Fruit fly (Drosophila melanogaster) whole organism, embryonic: ENCODE results near the gene CG15803.

Experiments
- Atf-2 ChIP-seq: fragments of 200-800 bp; sonication (Bioruptor generic); optimal IDR thresholded peaks from 2 replicates; lab custom pipeline; 2016; ENCODE audit warnings: missing biosample characterization, missing genetic modification characterization
- B-H2 ChIP-seq: fragments of 200-800 bp; sonication (Bioruptor generic); optimal IDR thresholded peaks from 2 replicates; lab custom pipeline; 2018; ENCODE audit warnings: missing biosample characterization, mild to moderate bottlenecking, missing genetic modification characterization
- CG12071 ChIP-seq: fragments of 200-800 bp; sonication (Bioruptor generic); optimal IDR thresholded peaks from 3 replicates; lab custom pipeline; 2018; ENCODE audit warnings: missing biosample characterization, mild to moderate bottlenecking, missing genetic modification characterization
- CG12155 ChIP-seq: fragments of 200-800 bp; sonication (Bioruptor generic); optimal IDR thresholded peaks from 3 replicates; lab custom pipeline; 2016; ENCODE audit warnings: missing biosample characterization, missing genetic modification characterization
- CG14014 ChIP-seq: fragments of 200-800 bp; sonication (Bioruptor generic); IDR thresholded peaks from 2 replicates; pipeline ENCODE4 v1.3.6; 2022; ENCODE audit warnings: missing biosample characterization, missing genetic modification characterization
- CG14050 ChIP-seq: fragments of 200-800 bp; sonication (Bioruptor generic); IDR thresholded peaks from 3 replicates; pipeline ENCODE4 v1.3.6; 2022; ENCODE audit warnings: missing biosample characterization, missing genetic modification characterization
- CG16815 ChIP-seq: fragments of 200-800 bp; sonication (Bioruptor generic); optimal IDR thresholded peaks from 3 replicates; lab custom pipeline; 2017; ENCODE audit warnings: missing biosample characterization, mild to moderate bottlenecking, missing genetic modification characterization
- CG17186 ChIP-seq: fragments of 200-800 bp; sonication (Bioruptor generic); optimal IDR thresholded peaks from 3 replicates; lab custom pipeline; 2017; ENCODE audit warnings: missing biosample characterization, missing genetic modification reagents, missing genetic modification characterization
- CG17328 ChIP-seq: fragments of 200-800 bp; sonication (Bioruptor generic); IDR thresholded peaks from 2 replicates; pipeline ENCODE4 v1.3.6; 2022; ENCODE audit warnings: missing biosample characterization, missing genetic modification characterization
- CG18011 ChIP-seq: fragments of 200-800 bp; sonication (Bioruptor generic); optimal IDR thresholded peaks from 2 replicates; lab custom pipeline; 2017; ENCODE audit warnings: missing biosample characterization, missing genetic modification characterization, mild to moderate bottlenecking, moderate library complexity, missing genotype
- CG30020 ChIP-seq: fragments of 200-800 bp; optimal IDR thresholded peaks from 2 replicates; lab custom pipeline; 2019; ENCODE audit warnings: missing biosample characterization, mild to moderate bottlenecking, missing genetic modification characterization, moderate library complexity
- CG32767 ChIP-seq: fragments of 200-800 bp; sonication (Bioruptor generic); IDR thresholded peaks from 2 replicates; pipeline ENCODE4 v1.3.6; 2022; ENCODE audit warnings: missing biosample characterization, missing genetic modification characterization
- CG34376 ChIP-seq: fragments of 200-800 bp; sonication (Bioruptor generic); optimal IDR thresholded peaks from 2 replicates; lab custom pipeline; 2018; ENCODE audit warnings: missing biosample characterization, mild to moderate bottlenecking, missing genetic modification characterization
- CG4360 ChIP-seq: fragments of 200-800 bp; sonication (Bioruptor generic); IDR thresholded peaks from 2 replicates; pipeline ENCODE4 v1.3.6; 2022; ENCODE audit warnings: missing biosample characterization, missing genetic modification characterization
- CG7271 ChIP-seq: fragments of 200-800 bp; sonication (Bioruptor generic); optimal IDR thresholded peaks from 2 replicates; lab custom pipeline; 2018; ENCODE audit warnings: missing biosample characterization, mild to moderate bottlenecking, missing genetic modification characterization, moderate library complexity
- CG7928 ChIP-seq: fragments of 200-800 bp; sonication (Bioruptor generic); optimal IDR thresholded peaks from 2 replicates; lab custom pipeline; 2017; ENCODE audit warnings: missing biosample characterization, mild to moderate bottlenecking, missing genetic modification characterization
- CG8388 ChIP-seq: fragments of 200-800 bp; sonication (Bioruptor generic); optimal IDR thresholded peaks from 2 replicates; lab custom pipeline; 2019; ENCODE audit warnings: missing biosample characterization, mild to moderate bottlenecking, missing genetic modification characterization, moderate library complexity
- CG8944 ChIP-seq: fragments of 200-800 bp; sonication (Bioruptor generic); optimal IDR thresholded peaks from 3 replicates; lab custom pipeline; 2016; ENCODE audit warnings: missing biosample characterization, missing genetic modification characterization
- CG9437 ChIP-seq: fragments of 200-800 bp; sonication (Bioruptor generic); optimal IDR thresholded peaks from 2 replicates; lab custom pipeline; 2018; ENCODE audit warnings: missing biosample characterization, mild to moderate bottlenecking, missing genetic modification characterization
- Chrac-16 ChIP-seq: fragments of 200-800 bp; sonication (Bioruptor generic); optimal IDR thresholded peaks from 3 replicates; lab custom pipeline; 2016; ENCODE audit warnings: missing biosample characterization, missing genetic modification characterization
- CrebB ChIP-seq: fragments of 200-800 bp; sonication (Bioruptor generic); optimal IDR thresholded peaks from 3 replicates; lab custom pipeline; 2018; ENCODE audit warnings: missing biosample characterization, mild to moderate bottlenecking, missing genetic modification characterization
- Deaf1 ChIP-seq: fragments of 200-800 bp; optimal IDR thresholded peaks from 3 replicates; lab custom pipeline; 2019; ENCODE audit warnings: missing biosample characterization, mild to moderate bottlenecking, missing genetic modification characterization, moderate library complexity
- Fer2 ChIP-seq: fragments of 200-800 bp; sonication (Bioruptor generic); optimal IDR thresholded peaks from 2 replicates; lab custom pipeline; 2018; ENCODE audit warnings: missing biosample characterization, mild to moderate bottlenecking, missing genetic modification characterization, moderate library complexity
- Hand ChIP-seq: fragments of 200-800 bp; sonication (Bioruptor generic); optimal IDR thresholded peaks from 2 replicates; lab custom pipeline; 2017; ENCODE audit warnings: mild to moderate bottlenecking, missing biosample characterization, missing genetic modification reagents, missing genetic modification characterization
- Hey ChIP-seq: fragments of 200-800 bp; sonication (Bioruptor generic); optimal IDR thresholded peaks from 3 replicates; lab custom pipeline; 2018; ENCODE audit warnings: missing biosample characterization, mild to moderate bottlenecking, missing genetic modification characterization
- Max ChIP-seq: fragments of 200-800 bp; sonication (Bioruptor generic); optimal IDR thresholded peaks from 2 replicates; lab custom pipeline; 2016; ENCODE audit warnings: missing biosample characterization, mild to moderate bottlenecking, missing genetic modification characterization
- NFAT ChIP-seq: fragments of 200-800 bp; sonication (Bioruptor generic); IDR thresholded peaks from 2 replicates; pipeline ENCODE4 v1.3.6; 2022; ENCODE audit warnings: missing biosample characterization, missing genetic modification characterization
- NK7.1 ChIP-seq: fragments of 200-800 bp; sonication (Bioruptor generic); optimal IDR thresholded peaks from 3 replicates; lab custom pipeline; 2016; ENCODE audit warnings: missing biosample characterization, missing genetic modification characterization
- NfI ChIP-seq: fragments of 200-800 bp; sonication (Bioruptor generic); optimal IDR thresholded peaks from 3 replicates; lab custom pipeline; 2018; ENCODE audit warnings: missing biosample characterization, mild to moderate bottlenecking, missing genetic modification characterization, moderate library complexity
- Oaz ChIP-seq: fragments of 200-800 bp; sonication (Bioruptor generic); IDR thresholded peaks from 2 replicates; pipeline ENCODE4 v1.3.6; 2022; ENCODE audit warnings: missing biosample characterization, missing genetic modification characterization
- Rx ChIP-seq: fragments of 200-800 bp; sonication (Bioruptor generic); IDR thresholded peaks from 2 replicates; pipeline ENCODE4 v1.3.6; 2022; ENCODE audit warnings: missing biosample characterization, missing genetic modification characterization
- Scr ChIP-seq: fragments of 200-800 bp; sonication (Bioruptor generic); IDR thresholded peaks from 2 replicates; pipeline ENCODE4 v1.3.6; 2022; ENCODE audit warnings: missing biosample characterization, missing genetic modification characterization; ENCODE audit not compliant: partially characterized antibody
- Sry-δ ChIP-seq: fragments of 200-800 bp; sonication (Bioruptor generic); optimal IDR thresholded peaks from 2 replicates; lab custom pipeline; 2016; ENCODE audit warnings: missing biosample characterization, missing genetic modification characterization
- TFAM ChIP-seq: fragments of 200-800 bp; sonication (Bioruptor generic); optimal IDR thresholded peaks from 2 replicates; lab custom pipeline; 2017; ENCODE audit warnings: missing biosample characterization, missing genetic modification characterization, inconsistent platforms
- ab ChIP-seq: fragments of 200-800 bp; sonication (Bioruptor generic); optimal IDR thresholded peaks from 2 replicates; lab custom pipeline; 2016; ENCODE audit warnings: missing biosample characterization, missing genetic modification characterization
- amos ChIP-seq: fragments of 200-800 bp; sonication (Bioruptor generic); IDR thresholded peaks from 2 replicates; pipeline ENCODE4 v1.3.6; 2022; ENCODE audit warnings: missing biosample characterization, missing genetic modification characterization; ENCODE audit not compliant: partially characterized antibody
- aop ChIP-seq: fragments of 200-800 bp; sonication (Bioruptor generic); IDR thresholded peaks from 2 replicates; pipeline ENCODE4 v1.3.6; 2022; ENCODE audit warnings: missing biosample characterization, missing genetic modification characterization
- cg ChIP-seq: fragments of 200-800 bp; sonication (Bioruptor generic); optimal IDR thresholded peaks from 3 replicates; lab custom pipeline; 2019; ENCODE audit warnings: missing biosample characterization, mild to moderate bottlenecking, missing genetic modification characterization, moderate library complexity
- croc ChIP-seq: fragments of 200-800 bp; sonication (Bioruptor generic); conservative IDR thresholded peaks from 3 replicates; pipeline ENCODE4 v1.3.6; 2022; ENCODE audit warnings: missing biosample characterization, missing genetic modification characterization
- dimm ChIP-seq: fragments of 200-800 bp; sonication (Bioruptor generic); IDR thresholded peaks from 2 replicates; pipeline ENCODE4 v1.3.6; 2022; ENCODE audit warnings: missing biosample characterization, missing genetic modification characterization
- dm ChIP-seq: fragments of 200-800 bp; sonication (Bioruptor generic); optimal IDR thresholded peaks from 3 replicates; lab custom pipeline; 2016; ENCODE audit warnings: missing biosample characterization, missing genetic modification characterization
- fd102C ChIP-seq: fragments of 200-800 bp; sonication (Bioruptor generic); optimal IDR thresholded peaks from 2 replicates; lab custom pipeline; 2018; ENCODE audit warnings: missing biosample characterization, mild to moderate bottlenecking, missing genetic modification characterization, moderate library complexity
- h ChIP-seq: fragments of >200 bp; optimal IDR thresholded peaks from 2 replicates; lab custom pipeline; 2017
- ind ChIP-seq: fragments of 200-800 bp; sonication (Bioruptor generic); optimal IDR thresholded peaks from 3 replicates; lab custom pipeline; 2016; ENCODE audit warnings: missing biosample characterization, missing genetic modification characterization
- kni ChIP-seq: fragments of 200-800 bp; sonication (Bioruptor generic); optimal IDR thresholded peaks from 3 replicates; lab custom pipeline; 2017; ENCODE audit warnings: mild to moderate bottlenecking, missing biosample characterization, missing genetic modification reagents, missing genetic modification characterization
- oc ChIP-seq: fragments of 200-800 bp; sonication (Bioruptor generic); optimal IDR thresholded peaks from 2 replicates; lab custom pipeline; 2018; ENCODE audit warnings: missing biosample characterization, mild to moderate bottlenecking, missing genetic modification characterization, moderate library complexity
- pita ChIP-seq: fragments of 200-800 bp; sonication (Bioruptor generic); optimal IDR thresholded peaks from 2 replicates; lab custom pipeline; 2017; ENCODE audit warnings: missing biosample characterization, mild to moderate bottlenecking, missing genetic modification characterization
- salm ChIP-seq: fragments of 200-800 bp; sonication (Bioruptor generic); optimal IDR thresholded peaks from 2 replicates; lab custom pipeline; 2018; ENCODE audit warnings: missing biosample characterization, mild to moderate bottlenecking, missing genetic modification characterization
- sqz ChIP-seq: fragments of 200-800 bp; sonication (Bioruptor generic); optimal IDR thresholded peaks from 3 replicates; lab custom pipeline; 2018; ENCODE audit warnings: missing biosample characterization, mild to moderate bottlenecking, missing genetic modification characterization
- tup ChIP-seq: fragments of 200-800 bp; sonication (Bioruptor generic); optimal IDR thresholded peaks from 2 replicates; lab custom pipeline; 2016; ENCODE audit warnings: missing biosample characterization, mild to moderate bottlenecking, missing genetic modification characterization, moderate library complexity
- z ChIP-seq: fragments of 200-800 bp; sonication (Bioruptor generic); IDR thresholded peaks from 3 replicates; pipeline ENCODE4 v1.3.6; 2022; ENCODE audit warnings: missing biosample characterization, missing genetic modification characterization

The CG15803 gene

dm6 chr3R:18298298-18298899 lies 62.1 kb downstream of the CG15803 start (continued):
- TF ChIP-seq CG32767 (GFP tag; lab: Robert Waterston, UW) (no peak), CG8388 (no peak), CG12071 (peak; percentile 38), pita (no peak), ind (no peak), aop (GFP tag; lab: Robert Waterston, UW) (no peak), Fer2 (no peak), amos (no peak; the same call in 1 of the 2 replicates), z (GFP tag; lab: Robert Waterston, UW) (peak; percentile 74; the same call in 2 of the 3 replicates), dm (GFP tag; lab: Kevin White, UChicago) (no peak), CG18011 (GFP tag; lab: Kevin White, UChicago) (no peak), Scr (GFP tag; lab: Robert Waterston, UW) (no peak), CG17186 (GFP tag; lab: Kevin White, UChicago) (no peak), CG9437 (GFP tag; lab: Kevin White, UChicago) (no peak), CG14050 (GFP tag; lab: Robert Waterston, UW) (no peak), Hand (GFP tag; lab: Kevin White, UChicago) (no peak), h (lab: Kevin White, UChicago) (no peak), NfI (peak; percentile 14), B-H2 (peak; percentile 53), NFAT (GFP tag; lab: Robert Waterston, UW) (no peak), CG34376 (GFP tag; lab: Kevin White, UChicago) (peak; percentile 50), Atf-2 (GFP tag; lab: Kevin White, UChicago) (no peak), sqz (GFP tag; lab: Kevin White, UChicago) (peak; percentile 8), NK7.1 (GFP tag; lab: Kevin White, UChicago) (no peak), Sry-δ (GFP tag; lab: Kevin White, UChicago) (no peak), fd102C (GFP tag; lab: Kevin White, UChicago) (no peak), oc (tag; lab: Kevin White, UChicago) (no peak), cg (peak; percentile 94), dimm (no peak), CG8944 (GFP tag; lab: Kevin White, UChicago) (no peak), CG12155 (GFP tag; lab: Kevin White, UChicago) (peak; percentile 54), TFAM (GFP tag; lab: Kevin White, UChicago) (no peak), Chrac-16 (GFP tag; lab: Kevin White, UChicago) (no peak), kni (GFP tag; lab: Kevin White, UChicago) (no peak), CG7928 (GFP tag; lab: Kevin White, UChicago) (no peak), CG16815 (GFP tag; lab: Kevin White, UChicago) (peak; percentile 6), CG14014 (GFP tag; lab: Robert Waterston, UW) (no peak), CG30020 (no peak), Hey (tag; lab: Kevin White, UChicago) (peak; percentile 7), Max (GFP tag; lab: Kevin White, UChicago) (no peak), croc (GFP tag; lab: Robert Waterston, UW) (no peak), Rx (GFP tag; lab: Robert Waterston, UW) (no peak), Deaf1 (tag; lab: Kevin White, UChicago) (peak; percentile 37), CrebB (peak; percentile 40), Oaz (no peak), CG7271 (tag; lab: Kevin White, UChicago) (no peak), CG17328 (GFP tag; lab: Robert Waterston, UW) (peak; percentile 44; the same call in 1 of the 2 replicates), salm (tag; lab: Kevin White, UChicago) (no peak), ab (no peak), CG4360 (GFP tag; lab: Robert Waterston, UW) (peak; percentile 95), tup (no peak)
